Fruit fly (Drosophila melanogaster) ovary, adult (tissue): ENCODE data around the gene klar.
A peak's percentile ranks its signal among the peaks of the same experiment; 100 is the strongest.

Source experiments
- CG17801 ChIP-seq: fragments of 200-800 bp; optimal IDR thresholded peaks from 2 replicates; lab custom pipeline; 2019; ENCODE audit warnings: missing biosample characterization, mild to moderate bottlenecking, missing genetic modification characterization, moderate library complexity; ENCODE audit not compliant: partially characterized antibody

Gene klar

DNA sequence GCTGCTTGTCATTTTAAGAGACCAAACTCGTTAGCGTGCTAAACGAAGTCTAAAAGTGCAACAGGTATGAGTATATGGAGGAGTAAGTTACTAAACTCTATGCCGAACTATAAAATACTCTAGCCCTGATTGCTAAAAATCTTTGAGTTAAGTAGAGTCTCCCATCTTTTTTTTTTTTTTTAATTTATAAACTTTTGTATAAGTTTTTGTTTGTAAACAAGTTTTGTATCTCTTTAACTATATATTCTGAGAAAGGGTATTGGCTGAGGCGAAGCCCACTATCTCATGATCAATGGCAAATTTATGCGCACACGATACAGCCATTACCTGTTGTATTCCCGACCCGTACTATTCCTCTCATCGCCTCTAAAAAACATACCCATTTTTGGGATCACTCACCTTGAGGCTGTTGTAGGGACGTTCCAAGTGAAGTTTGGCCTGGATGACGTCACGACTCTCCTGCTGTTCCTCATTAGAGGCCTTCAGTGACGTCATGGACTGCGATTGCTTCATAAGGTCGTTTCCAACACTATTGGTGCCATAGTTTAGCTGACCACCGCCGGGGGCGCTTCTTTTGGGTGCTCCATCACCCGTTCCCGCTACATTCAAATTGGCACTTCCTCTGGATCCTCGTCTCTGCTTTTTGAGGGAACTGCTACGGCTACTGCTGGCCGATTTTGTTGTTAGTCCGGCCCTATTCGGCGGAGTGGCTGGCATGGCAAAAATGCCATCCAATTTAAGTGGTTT, 32.7 kb downstream of the klar start:
- no peak for TF ChIP-seq CG17801 (GFP tag; lab: Kevin White, UChicago)

DNA sequence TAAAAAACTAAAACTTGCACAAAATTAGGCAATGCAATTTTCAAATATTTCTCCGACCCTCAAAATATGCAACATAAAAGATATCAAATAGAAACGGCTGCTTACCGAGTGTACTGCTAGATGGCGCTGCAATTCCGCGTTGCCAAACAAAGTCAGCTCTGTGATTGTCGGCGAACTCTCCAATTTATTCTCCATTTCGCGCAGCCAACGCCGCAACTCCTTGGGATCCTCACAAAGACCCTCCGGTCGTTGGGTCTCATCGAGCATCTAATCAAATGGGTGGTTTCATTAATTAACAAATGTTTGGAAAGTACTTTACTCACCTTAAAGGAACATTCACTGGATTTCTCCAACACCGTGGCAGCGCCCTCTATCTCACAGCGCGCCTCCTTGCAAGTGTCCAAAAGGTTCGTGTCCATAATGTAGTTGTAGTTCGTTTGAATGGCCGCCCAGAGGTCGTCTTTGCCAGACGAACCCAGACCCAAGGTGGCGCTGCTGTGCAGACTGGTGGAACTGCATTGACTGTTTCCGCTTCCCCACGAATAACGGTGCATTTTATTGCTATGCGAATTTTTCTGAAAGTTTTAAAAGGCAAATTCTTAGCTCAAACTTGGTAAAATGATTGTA, 34.5 kb downstream of the klar start:
- TF ChIP-seq CG17801 (GFP tag; lab: Kevin White, UChicago): peak; percentile 15

DNA sequence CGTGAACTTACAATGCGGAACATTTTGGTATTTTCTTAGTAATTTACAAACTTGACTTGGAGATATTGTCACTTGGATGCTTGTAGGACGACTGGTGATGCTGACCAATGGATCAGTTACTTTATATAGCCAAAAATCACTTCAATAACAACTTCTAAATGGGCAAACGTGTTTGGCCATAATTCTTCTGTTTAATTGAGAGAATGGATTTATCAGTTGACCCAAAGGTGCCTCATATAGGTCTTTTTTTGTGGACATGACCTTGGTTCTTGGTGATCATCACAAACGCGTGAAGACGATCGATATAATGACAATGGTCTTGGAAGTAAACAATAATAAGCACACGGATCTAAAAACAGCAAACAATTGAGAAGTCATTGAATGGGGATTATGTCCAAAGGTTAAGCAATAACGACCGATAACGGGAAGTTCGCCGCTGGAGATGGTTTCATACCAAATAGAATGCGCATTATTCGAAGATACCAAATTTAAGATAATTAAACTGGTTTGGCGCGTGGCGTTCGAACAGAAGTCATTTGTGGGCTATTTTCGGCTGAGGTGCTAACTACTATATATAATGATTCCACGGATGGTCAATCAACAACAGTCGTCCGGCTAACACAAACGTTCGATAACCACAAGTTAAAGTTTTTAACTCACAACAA, 39.9 kb downstream of the klar start, which contains the start of the genes CG34267 and CG34268:
TSS of gene CG34267 (minus strand) at position 101 of the 665 bp plus-strand sequence.
TSS of gene CG34268 (plus strand) at position 615 of the 665 bp plus-strand sequence.
- TF ChIP-seq CG17801 (GFP tag; lab: Kevin White, UChicago): no peak

DNA sequence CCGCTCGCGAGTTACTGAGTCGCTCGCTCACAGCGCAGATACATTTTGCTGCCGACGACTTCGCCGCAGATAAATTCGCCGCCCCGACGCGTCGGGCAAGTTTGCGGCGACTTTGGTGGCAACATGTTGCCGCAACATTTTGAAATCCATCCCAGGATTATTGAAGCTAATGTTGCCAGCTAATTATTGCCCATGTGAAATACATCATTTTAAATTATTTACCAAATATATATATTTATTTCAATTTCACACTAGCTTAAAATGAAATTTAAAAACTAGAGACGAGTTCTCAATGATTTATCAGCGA, 49.7 kb downstream of the klar start:
- TF ChIP-seq CG17801 (GFP tag; lab: Kevin White, UChicago): no peak

DNA sequence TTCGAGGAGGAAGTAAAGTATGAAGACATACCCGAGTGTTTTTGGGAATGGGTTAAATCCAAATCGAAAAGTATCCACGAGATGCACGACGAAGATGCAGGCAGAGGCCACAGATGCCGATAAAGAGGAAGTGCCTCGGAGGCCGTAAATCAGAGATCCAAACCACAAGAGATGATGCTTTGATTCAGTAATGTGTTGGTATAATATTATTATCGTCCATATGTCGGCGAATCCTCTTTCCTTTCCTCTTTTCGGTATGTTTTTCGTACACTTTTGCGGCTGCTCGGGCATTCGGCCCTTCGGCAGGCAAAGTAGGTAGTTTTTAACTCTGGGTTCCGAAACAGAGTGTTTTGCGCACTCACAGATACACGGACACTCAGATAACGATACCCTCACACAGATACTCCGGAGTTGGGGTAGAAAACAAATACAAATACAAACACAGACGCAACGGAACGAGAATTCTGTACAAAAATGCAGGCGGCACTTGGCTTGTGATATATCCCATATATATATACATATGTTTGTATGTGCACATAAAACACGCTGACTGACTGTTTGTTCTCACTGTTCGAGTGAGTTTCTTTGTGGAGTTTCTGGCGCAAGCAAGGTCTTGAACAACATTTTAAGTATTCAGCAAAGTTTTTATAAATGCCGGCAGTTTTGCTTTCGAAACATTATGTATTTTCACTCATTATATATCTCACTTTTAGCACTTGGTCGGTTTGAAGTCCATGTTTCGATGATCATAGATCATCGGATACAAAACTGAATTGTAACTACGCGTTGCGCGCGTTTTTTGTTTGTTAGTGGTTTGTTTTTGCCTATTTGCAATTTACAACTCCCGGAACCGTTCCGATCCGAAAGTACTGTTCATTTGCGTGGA, 50.2 kb downstream of the klar start:
- peak; percentile 32 for TF ChIP-seq CG17801 (GFP tag; lab: Kevin White, UChicago)

DNA sequence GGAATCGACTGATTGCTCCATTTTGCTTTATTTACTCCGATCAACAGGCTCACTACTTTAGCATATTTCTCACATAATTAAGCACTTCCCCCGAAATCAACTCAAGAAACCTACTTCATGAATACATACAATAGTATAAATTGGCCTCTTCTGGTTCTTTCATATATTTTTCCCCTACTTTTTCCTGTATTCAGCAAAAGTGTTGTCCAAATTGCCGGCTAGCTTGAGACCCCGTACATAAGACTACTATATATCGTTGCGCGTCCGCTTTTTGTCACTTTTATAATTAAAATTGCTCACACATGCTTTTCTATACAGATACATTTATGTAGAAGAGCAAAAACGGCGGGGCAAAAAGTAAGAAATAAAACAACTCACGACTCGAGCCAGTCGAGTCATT, 51.1 kb downstream of the klar start:
- TF ChIP-seq CG17801 (GFP tag; lab: Kevin White, UChicago): no peak

DNA sequence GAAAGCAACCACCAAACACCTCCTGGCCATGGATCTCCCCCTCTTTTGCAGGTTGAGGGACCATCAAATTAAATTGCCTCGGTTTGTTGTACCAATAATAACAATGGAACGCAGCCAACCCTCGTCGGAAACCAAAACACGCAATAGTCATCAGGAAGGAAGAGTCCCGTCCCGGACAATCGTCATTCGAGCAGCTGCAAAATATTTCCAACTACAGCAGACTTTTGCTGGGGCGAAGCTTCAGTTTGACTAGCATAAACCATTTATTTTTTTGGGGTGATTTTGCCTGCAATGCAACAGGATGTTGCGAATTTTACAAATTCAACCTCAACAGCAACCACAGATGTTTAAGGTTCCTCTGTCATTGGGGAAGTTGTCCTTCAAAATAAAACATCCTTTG, 51.8 kb downstream of the klar start:
- TF ChIP-seq CG17801 (GFP tag; lab: Kevin White, UChicago): no peak

DNA sequence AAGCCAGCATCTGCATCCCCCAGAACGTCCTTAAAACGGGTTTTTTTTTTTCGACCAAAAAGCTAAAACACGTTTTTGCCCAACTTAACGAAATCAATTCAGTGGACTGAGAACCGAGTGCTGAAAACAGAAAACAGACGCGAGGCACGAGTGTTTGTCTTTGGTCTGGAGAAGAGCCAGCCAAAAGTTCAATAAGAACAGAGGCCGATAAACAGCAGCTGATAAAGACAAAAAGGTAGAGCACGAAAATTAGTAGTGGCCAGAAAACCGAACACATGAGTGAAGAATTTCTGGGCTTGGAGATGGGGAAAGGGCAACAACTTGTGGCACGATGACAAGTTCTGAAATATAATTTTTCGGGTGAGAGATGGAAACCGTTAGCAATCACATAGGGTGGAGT, 52.3 kb downstream of the klar start:
- no peak for TF ChIP-seq CG17801 (GFP tag; lab: Kevin White, UChicago)

DNA sequence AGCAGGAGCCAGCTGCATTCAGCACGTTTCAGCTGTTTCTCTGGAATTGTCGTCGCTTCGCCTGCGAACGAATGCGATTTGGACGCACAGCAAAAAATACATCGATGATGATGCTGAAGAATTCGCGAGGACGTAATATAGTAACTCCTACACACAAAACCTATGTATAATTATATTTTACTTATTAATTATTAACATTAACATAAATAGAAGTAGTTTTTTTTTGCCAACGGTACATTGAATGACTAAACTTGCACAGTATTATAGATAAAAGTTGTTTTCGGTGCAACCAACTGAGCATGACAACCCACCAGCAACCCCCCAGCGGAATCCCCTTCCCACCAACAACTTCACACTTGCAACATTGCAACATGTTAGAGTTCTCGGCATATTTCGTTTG, 55.0 kb downstream of the klar start:
- no peak for TF ChIP-seq CG17801 (GFP tag; lab: Kevin White, UChicago)

DNA sequence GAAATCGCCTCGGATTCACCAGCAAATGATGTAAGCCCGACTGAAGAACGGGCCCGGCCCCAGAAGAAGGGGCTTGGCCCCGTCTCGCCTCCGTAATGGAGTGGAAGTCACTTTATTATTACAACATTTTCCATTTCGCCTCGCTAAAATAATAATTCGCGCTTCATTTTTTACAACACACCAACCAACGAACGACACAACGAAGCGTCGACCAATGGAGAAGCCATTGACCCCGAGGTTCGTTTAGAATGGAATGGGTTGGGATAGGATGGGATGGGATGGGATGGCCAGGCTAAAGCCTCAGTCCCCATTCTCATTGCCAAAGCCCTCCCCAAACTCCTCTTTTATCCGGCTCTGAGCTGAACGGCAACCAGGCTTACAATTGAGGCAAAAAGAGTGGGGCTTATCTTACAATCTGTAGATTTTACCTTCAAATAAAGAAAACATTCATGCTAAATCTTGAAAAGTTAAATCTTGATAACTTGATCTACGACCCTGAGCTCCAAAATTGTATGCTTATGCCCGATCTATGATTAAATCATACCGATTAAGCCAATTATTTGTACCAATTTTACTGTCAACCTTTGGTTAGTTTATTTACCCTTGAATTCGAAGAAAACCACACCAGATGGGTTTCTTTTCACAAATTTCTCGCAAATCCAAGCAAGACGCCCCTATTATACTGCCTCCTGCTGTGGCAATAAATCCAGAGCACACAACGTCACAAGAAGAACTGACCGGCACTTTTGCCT, 55.7 kb downstream of the klar start:
- no peak for TF ChIP-seq CG17801 (GFP tag; lab: Kevin White, UChicago)

DNA sequence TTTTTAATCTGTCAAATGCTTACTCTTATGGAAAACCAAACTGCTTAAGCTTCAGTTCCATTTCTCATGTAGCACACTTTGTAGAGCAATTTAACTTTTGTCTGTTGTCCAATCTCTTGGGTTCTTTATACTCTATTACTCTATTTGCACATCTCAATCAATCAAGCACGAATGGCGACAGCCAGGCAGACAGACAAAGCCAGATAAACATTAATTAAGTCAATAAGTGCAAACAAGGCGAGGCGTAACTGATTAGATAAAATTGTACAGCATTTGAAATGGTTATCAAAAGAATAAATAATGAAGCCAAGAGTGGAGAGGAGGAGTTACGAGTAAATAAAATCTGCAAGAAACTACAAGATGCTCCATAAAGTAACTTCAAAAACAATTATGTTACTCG, 56.6 kb downstream of the klar start:
- TF ChIP-seq CG17801 (GFP tag; lab: Kevin White, UChicago): no peak

DNA sequence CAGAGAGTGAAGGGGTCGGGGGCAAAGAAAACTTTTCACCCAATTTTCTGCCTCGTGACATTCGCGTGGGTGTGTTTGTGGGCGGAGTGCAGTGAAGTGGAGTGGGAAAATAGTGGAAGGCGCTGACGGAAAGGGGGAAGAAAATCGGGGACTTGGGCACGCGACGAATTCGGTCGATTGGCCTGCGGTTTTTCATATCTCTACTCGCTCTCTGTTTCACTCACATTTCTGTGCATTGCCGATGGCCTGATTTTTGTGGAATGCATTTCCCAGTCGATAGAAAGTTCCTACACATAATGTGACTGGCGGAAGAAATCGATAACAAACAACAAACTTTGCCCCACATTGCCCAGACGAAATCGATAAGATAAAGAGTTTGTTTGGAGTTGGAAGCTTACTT, 67.3 kb downstream of the klar start:
- TF ChIP-seq CG17801 (GFP tag; lab: Kevin White, UChicago): no peak

DNA sequence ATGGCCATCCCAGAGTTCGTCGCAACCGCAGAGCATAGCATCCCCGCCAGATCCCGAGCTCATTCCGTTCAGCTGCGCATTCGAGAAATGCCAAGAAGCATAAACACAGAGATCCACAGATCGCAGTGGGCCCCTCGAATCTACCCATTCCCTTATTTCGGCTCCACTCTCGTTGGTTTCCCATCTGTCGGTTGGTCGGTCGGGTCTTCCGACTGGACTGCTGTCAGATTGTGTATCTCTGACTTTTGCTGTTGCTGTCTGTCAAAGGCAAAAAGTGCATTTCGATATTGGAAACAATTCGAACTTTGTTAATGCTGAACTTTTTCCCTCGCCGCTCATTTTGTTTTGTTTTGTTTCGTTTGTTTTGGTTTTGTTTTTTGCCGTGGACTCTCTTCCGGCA, 69.2 kb downstream of the klar start:
- no peak for TF ChIP-seq CG17801 (GFP tag; lab: Kevin White, UChicago)

DNA sequence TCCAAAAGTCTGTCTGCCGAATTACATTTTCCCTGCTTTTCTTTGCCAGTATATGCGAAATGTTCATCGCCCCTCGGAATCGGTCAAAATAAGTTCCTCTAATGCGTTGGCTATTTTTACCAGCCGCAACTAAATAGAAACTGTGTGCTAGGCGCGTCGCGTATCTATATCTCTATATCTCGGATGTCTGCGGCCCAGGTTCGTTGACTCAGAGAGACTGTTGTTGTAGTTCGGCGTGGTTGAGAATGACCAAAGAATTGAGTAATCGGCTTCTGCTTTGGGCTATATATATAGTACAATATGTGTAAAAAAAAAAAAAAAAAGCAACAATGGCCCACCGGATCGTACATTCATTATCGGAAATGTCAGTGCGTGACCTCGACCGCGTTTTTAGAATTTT, 75.0 kb downstream of the klar start:
- no peak for TF ChIP-seq CG17801 (GFP tag; lab: Kevin White, UChicago)
